Worm (Caenorhabditis elegans) whole organism, L4 larva: ENCODE data around the gene rgs-3.

Source experiments
- F10B5.3 ChIP-seq: sonication (generic microtip); optimal IDR thresholded peaks from 2 replicates; lab custom pipeline; 2016; ENCODE audit warnings: mild to moderate bottlenecking, missing genetic modification characterization, missing compliant biosample characterization
- F44E2.7 ChIP-seq: fragments of 200-800 bp; sonication (Bioruptor generic); IDR thresholded peaks from 2 replicates; pipeline ENCODE4 v2.1.2; 2022; ENCODE audit warnings: missing genetic modification characterization, missing compliant biosample characterization
- F49E8.2 ChIP-seq: sonication (generic microtip); optimal IDR thresholded peaks from 2 replicates; lab custom pipeline; 2016; ENCODE audit warnings: missing compliant biosample characterization, mild to moderate bottlenecking, missing genetic modification characterization, borderline replicate concordance
- T26A8.4 ChIP-seq: fragments of 200-800 bp; sonication (Bioruptor generic); IDR thresholded peaks from 2 replicates; pipeline ENCODE4 v1.3.6; 2022; ENCODE audit warnings: missing genetic modification characterization, missing compliant biosample characterization
- Y48G9A.11 ChIP-seq: fragments of 200-800 bp; sonication (Bioruptor generic); IDR thresholded peaks from 2 replicates; pipeline ENCODE4 v1.3.6; 2022; ENCODE audit warnings: missing genetic modification reagents, missing genetic modification characterization, missing compliant biosample characterization
- Y5F2A.4 ChIP-seq: fragments of 200-800 bp; sonication (Bioruptor generic); optimal IDR thresholded peaks from 2 replicates; lab custom pipeline; 2018; ENCODE audit warnings: mild to moderate bottlenecking, missing genetic modification characterization, missing compliant biosample characterization
- aha-1 ChIP-seq: fragments of 150-350 bp; peaks from one replicate; lab custom pipeline; 2014; ENCODE audit warnings: missing biosample characterization, missing genetic modification characterization
- ceh-28 ChIP-seq: fragments of 150-350 bp; optimal IDR thresholded peaks from 2 replicates; lab custom pipeline; 2014; ENCODE audit warnings: missing biosample characterization, missing genetic modification reagents, missing genetic modification characterization
- ceh-62 ChIP-seq: sonication (generic microtip); optimal IDR thresholded peaks from 2 replicates; lab custom pipeline; 2017; ENCODE audit warnings: missing biosample characterization, missing genetic modification characterization
- cey-2 ChIP-seq: sonication (generic microtip); optimal IDR thresholded peaks from 3 replicates; lab custom pipeline; 2017; ENCODE audit warnings: missing genetic modification characterization, mild to moderate bottlenecking, missing compliant biosample characterization, antibody characterized with exemption, borderline replicate concordance; ENCODE audit not compliant: insufficient read depth
- ctbp-1 ChIP-seq: fragments of 200-800 bp; sonication (Bioruptor generic); IDR thresholded peaks from 2 replicates; pipeline ENCODE4 v1.3.6; 2022; ENCODE audit warnings: missing genetic modification reagents, missing genetic modification characterization, missing compliant biosample characterization
- daf-16 ChIP-seq, 3 experiments: sonication (generic microtip); optimal IDR thresholded peaks; 2 replicates each; lab custom pipeline; 2016 to 2017; ENCODE audit warnings: missing genetic modification characterization in 3 of 3, missing genetic modification reagents in 3 of 3, mild to moderate bottlenecking in 2 of 3, missing compliant biosample characterization in 2 of 3, missing biosample characterization in 1 of 3, moderate library complexity in 1 of 3
- dmd-9 ChIP-seq: fragments of 200-800 bp; sonication (Bioruptor generic); IDR thresholded peaks from 2 replicates; pipeline ENCODE4 v1.3.6; 2022; ENCODE audit warnings: missing genetic modification reagents, missing genetic modification characterization, missing compliant biosample characterization
- dve-1 ChIP-seq: sonication (generic microtip); optimal IDR thresholded peaks from 2 replicates; lab custom pipeline; 2017; ENCODE audit warnings: antibody characterized with exemption, mild to moderate bottlenecking, missing genetic modification characterization, missing compliant biosample characterization; ENCODE audit not compliant: insufficient read depth
- hif-1 ChIP-seq, 2 experiments: sonication (generic microtip); optimal IDR thresholded peaks; 2 replicates each; lab custom pipeline; 2016 to 2017; ENCODE audit warnings: missing compliant biosample characterization in 2 of 2, missing genetic modification characterization in 2 of 2, missing genetic modification reagents in 2 of 2, missing genotype in 2 of 2, mild to moderate bottlenecking in 1 of 2
- hlh-11 ChIP-seq: fragments of 200-800 bp; sonication (Bioruptor generic); optimal IDR thresholded peaks from 2 replicates; lab custom pipeline; 2018; ENCODE audit warnings: mild to moderate bottlenecking, missing genetic modification characterization, missing compliant biosample characterization
- hmg-1.1 ChIP-seq: fragments of 200-800 bp; sonication (Bioruptor generic); IDR thresholded peaks from 2 replicates; pipeline ENCODE4 v1.3.6; 2022; ENCODE audit warnings: missing genetic modification reagents, missing genetic modification characterization, missing compliant biosample characterization
- jun-1 ChIP-seq: fragments of 150-350 bp; optimal IDR thresholded peaks from 2 replicates; lab custom pipeline; 2014; ENCODE audit warnings: missing biosample characterization, missing genetic modification reagents, missing genetic modification characterization
- lin-1 ChIP-seq: fragments of 200-800 bp; sonication (Bioruptor generic); IDR thresholded peaks from 2 replicates; pipeline ENCODE4 v1.3.6; 2022; ENCODE audit warnings: missing genetic modification reagents, missing genetic modification characterization, missing compliant biosample characterization
- lsy-2 ChIP-seq, 2 experiments: fragments of 150-350 bp in 1 of 2; sonication (generic microtip) in 1 of 2; optimal IDR thresholded peaks; 2 replicates each; lab custom pipeline; 2014 to 2017; ENCODE audit warnings: missing biosample characterization in 2 of 2, missing genetic modification characterization in 2 of 2
- madf-5 ChIP-seq, 2 experiments: fragments of 200-800 bp; sonication (Bioruptor generic); IDR thresholded peaks; 2 replicates each; pipeline ENCODE4 v1.3.6; 2022; ENCODE audit warnings: missing compliant biosample characterization in 2 of 2, missing genetic modification characterization in 2 of 2
- madf-9 ChIP-seq: fragments of 200-800 bp; sonication (Bioruptor generic); conservative IDR thresholded peaks from 2 replicates; pipeline ENCODE4 v1.3.6; 2022; ENCODE audit warnings: missing genetic modification reagents, missing genetic modification characterization, missing compliant biosample characterization
- mdt-29 ChIP-seq: fragments of 200-800 bp; sonication (Bioruptor generic); IDR thresholded peaks from 2 replicates; pipeline ENCODE4 v1.3.6; 2022; ENCODE audit warnings: missing genetic modification reagents, missing genetic modification characterization, missing compliant biosample characterization
- mes-2 ChIP-seq: sonication (generic microtip); optimal IDR thresholded peaks from 2 replicates; lab custom pipeline; 2016; ENCODE audit warnings: missing genotype, mild to moderate bottlenecking, missing genetic modification characterization, missing compliant biosample characterization; ENCODE audit not compliant: poor library complexity, severe bottlenecking
- mxl-3 ChIP-seq: fragments of 200-800 bp; sonication (Bioruptor generic); optimal IDR thresholded peaks from 2 replicates; lab custom pipeline; 2018; ENCODE audit warnings: mild to moderate bottlenecking, missing genetic modification characterization, missing compliant biosample characterization
- nhr-10 ChIP-seq: fragments of 150-350 bp; optimal IDR thresholded peaks from 2 replicates; lab custom pipeline; 2014; ENCODE audit warnings: missing biosample characterization, missing genetic modification characterization
- nhr-102 ChIP-seq: sonication (generic microtip); optimal IDR thresholded peaks from 2 replicates; lab custom pipeline; 2016; ENCODE audit warnings: mild to moderate bottlenecking, missing genetic modification characterization, moderate library complexity, missing compliant biosample characterization
- nhr-237 ChIP-seq: sonication (generic microtip); optimal IDR thresholded peaks from 2 replicates; lab custom pipeline; 2017; ENCODE audit warnings: missing biosample characterization, missing genetic modification characterization
- nhr-6 ChIP-seq: fragments of 150-350 bp; optimal IDR thresholded peaks from 2 replicates; lab custom pipeline; 2014; ENCODE audit warnings: missing biosample characterization, missing genetic modification characterization
- nhr-77 ChIP-seq: fragments of 150-350 bp; optimal IDR thresholded peaks from 2 replicates; lab custom pipeline; 2014; ENCODE audit warnings: missing biosample characterization, missing genetic modification characterization
- php-3 ChIP-seq: fragments of 200-800 bp; sonication (Bioruptor generic); IDR thresholded peaks from 2 replicates; pipeline ENCODE4 v1.3.6; 2022; ENCODE audit warnings: missing genetic modification reagents, missing genetic modification characterization, missing compliant biosample characterization
- pqm-1 ChIP-seq: sonication (generic microtip); optimal IDR thresholded peaks from 2 replicates; lab custom pipeline; 2017; ENCODE audit warnings: missing biosample characterization, missing genetic modification characterization
- rbr-2 ChIP-seq: sonication (generic microtip); optimal IDR thresholded peaks from 2 replicates; lab custom pipeline; 2016; ENCODE audit warnings: missing genotype, missing genetic modification characterization, missing compliant biosample characterization
- saeg-2 ChIP-seq: fragments of 200-800 bp; sonication (Bioruptor generic); IDR thresholded peaks from 2 replicates; pipeline ENCODE4 v1.3.6; 2022; ENCODE audit warnings: missing genetic modification reagents, missing genetic modification characterization, missing compliant biosample characterization
- sdz-12 ChIP-seq: fragments of 200-800 bp; sonication (Bioruptor generic); optimal IDR thresholded peaks from 2 replicates; lab custom pipeline; 2018; ENCODE audit warnings: mild to moderate bottlenecking, missing genetic modification characterization, missing compliant biosample characterization
- set-16 ChIP-seq: fragments of 200-800 bp; sonication (Bioruptor generic); IDR thresholded peaks from 2 replicates; pipeline ENCODE4 v1.3.6; 2022; ENCODE audit warnings: missing genetic modification reagents, missing genetic modification characterization, missing compliant biosample characterization
- spr-1 ChIP-seq: sonication (generic microtip); optimal IDR thresholded peaks from 2 replicates; lab custom pipeline; 2016; ENCODE audit warnings: mild to moderate bottlenecking, missing genetic modification characterization, missing compliant biosample characterization
- spr-3 ChIP-seq: fragments of 200-800 bp; sonication (Bioruptor generic); optimal IDR thresholded peaks from 2 replicates; lab custom pipeline; 2018; ENCODE audit warnings: mild to moderate bottlenecking, missing genetic modification characterization, missing compliant biosample characterization
- tra-1 ChIP-seq: fragments of 200-800 bp; sonication (Bioruptor generic); IDR thresholded peaks from 2 replicates; pipeline ENCODE4 v1.3.6; 2022; ENCODE audit warnings: missing genetic modification reagents, missing genetic modification characterization, missing compliant biosample characterization
- unc-130 ChIP-seq: sonication (generic microtip); optimal IDR thresholded peaks from 2 replicates; lab custom pipeline; 2016; ENCODE audit warnings: missing genetic modification reagents, missing genetic modification characterization, missing compliant biosample characterization
- unc-39 ChIP-seq: sonication (generic microtip); optimal IDR thresholded peaks from 2 replicates; lab custom pipeline; 2017; ENCODE audit warnings: missing biosample characterization, missing genetic modification characterization
- vab-7 ChIP-seq: fragments of 200-800 bp; sonication (Bioruptor generic); IDR thresholded peaks from 2 replicates; pipeline ENCODE4 v1.3.6; 2022; ENCODE audit warnings: missing genetic modification reagents, missing genetic modification characterization, missing compliant biosample characterization
- zfp-2 ChIP-seq: sonication (generic microtip); optimal IDR thresholded peaks from 2 replicates; lab custom pipeline; 2016; ENCODE audit warnings: mild to moderate bottlenecking, missing genetic modification characterization, missing compliant biosample characterization
- zip-2 ChIP-seq: fragments of 150-350 bp; optimal IDR thresholded peaks from 2 replicates; lab custom pipeline; 2014; ENCODE audit warnings: missing biosample characterization, missing genetic modification characterization
- ztf-7 ChIP-seq: fragments of 150-350 bp; optimal IDR thresholded peaks from 2 replicates; lab custom pipeline; 2014; ENCODE audit warnings: missing biosample characterization, missing genetic modification characterization

Gene rgs-3

ce11 chrII:6082620-6083019 lies 17.0 kb upstream of the rgs-3 start, which contains the start of gene F21H12.3:
TSS of gene F21H12.3 (plus strand) at chrII:6082920.
- TF ChIP-seq zfp-2 (no peak), rbr-2 (tag; lab: Kevin White, UChicago) (no peak), ctbp-1 (no peak), ceh-62 (tag; lab: Kevin White, UChicago) (no peak), vab-7 (GFP tag; lab: Robert Waterston, UW) (no peak), saeg-2 (GFP tag; lab: Robert Waterston, UW) (no peak), nhr-102 (tag; lab: Kevin White, UChicago) (no peak), hmg-1.1 (GFP tag; lab: Robert Waterston, UW) (no peak), ztf-7 (tag; lab: Kevin White, UChicago) (no peak), mdt-29 (no peak), F49E8.2 (tag; lab: Kevin White, UChicago) (no peak)

- TF ChIP-seq lin-1 (GFP tag; lab: Robert Waterston, UW) (no peak), php-3 (GFP tag; lab: Robert Waterston, UW) (0 out of 2 replicates have a peak, but pooled peaks have one; percentile 15), daf-16 (GFP tag; optimal IDR thresholded peaks at IDR 0.05; lab: Kevin White, UChicago) (no peak), daf-16 (tag; optimal IDR thresholded peaks at IDR 0.05; lab: Kevin White, UChicago) (peak; percentile 35)
These were observed 8.2 kb upstream of the rgs-3 start, which contains the start of the genes fbf-2 and nspg-3 for ce11 chrII:6091380-6091779. TSS of gene fbf-2 (minus strand) at chrII:6091480. TSS of gene nspg-3 (plus strand) at chrII:6091767.

- TF ChIP-seq mes-2 (tag; lab: Kevin White, UChicago), result peak; percentile 97
- TF ChIP-seq vab-7 (GFP tag; lab: Robert Waterston, UW), result no peak
- no peak for TF ChIP-seq nhr-10 (tag; lab: Kevin White, UChicago)
- no peak for TF ChIP-seq zfp-2
- TF ChIP-seq madf-5 (GFP tag; IDR thresholded peaks at IDR 0.05; lab: Robert Waterston, UW), result no peak
- no peak for TF ChIP-seq lin-1 (GFP tag; lab: Robert Waterston, UW)
- no peak for TF ChIP-seq nhr-102 (tag; lab: Kevin White, UChicago)
- TF ChIP-seq hlh-11, result no peak
- no peak for TF ChIP-seq dve-1 (tag; lab: Kevin White, UChicago)
- peak; percentile 61; the same call in 1 of the 2 replicates for TF ChIP-seq madf-9 (GFP tag; lab: Robert Waterston, UW)
- TF ChIP-seq Y48G9A.11 (GFP tag; lab: Robert Waterston, UW), result peak; percentile 30; the same call in 1 of the 2 replicates
- no peak for TF ChIP-seq jun-1 (tag; lab: Kevin White, UChicago)
- TF ChIP-seq Y5F2A.4 (GFP tag; lab: Kevin White, UChicago), result no peak
- peak; percentile 18 for TF ChIP-seq mxl-3 (GFP tag; lab: Kevin White, UChicago)
- TF ChIP-seq spr-3 (GFP tag; lab: Kevin White, UChicago), result no peak
- no peak for TF ChIP-seq ceh-28
- TF ChIP-seq unc-130 (GFP tag; lab: Kevin White, UChicago), result peak; percentile 88
- TF ChIP-seq daf-16 (GFP tag; optimal IDR thresholded peaks at IDR 0.05; lab: Kevin White, UChicago), result peak in 1 of 2 experiments; percentile 61
- peak; percentile 79 for TF ChIP-seq daf-16 (tag; optimal IDR thresholded peaks at IDR 0.05; lab: Kevin White, UChicago)
- no peak for TF ChIP-seq F44E2.7
- TF ChIP-seq mdt-29, result no peak
- no peak for TF ChIP-seq cey-2 (tag; lab: Kevin White, UChicago)
- peak; percentile 56; the same call in 1 of the 2 replicates for TF ChIP-seq dmd-9 (GFP tag; lab: Robert Waterston, UW)
- TF ChIP-seq nhr-6 (tag; lab: Kevin White, UChicago), result no peak
- TF ChIP-seq T26A8.4 (GFP tag; lab: Robert Waterston, UW), result no peak
- no peak for TF ChIP-seq nhr-237 (tag; lab: Kevin White, UChicago)
- TF ChIP-seq hif-1 (tag; optimal IDR thresholded peaks at IDR 0.05; lab: Kevin White, UChicago), result no peak
- TF ChIP-seq F10B5.3 (tag; lab: Kevin White, UChicago), result no peak
- TF ChIP-seq nhr-77 (tag; lab: Kevin White, UChicago), result no peak
- TF ChIP-seq tra-1 (GFP tag; lab: Robert Waterston, UW), result no peak
- TF ChIP-seq zip-2 (tag; lab: Kevin White, UChicago), result no peak
- TF ChIP-seq lsy-2 (tag; optimal IDR thresholded peaks at IDR 0.05; lab: Kevin White, UChicago), result peak in 1 of 2 experiments; percentile 70
- TF ChIP-seq ztf-7 (tag; lab: Kevin White, UChicago), result no peak
- TF ChIP-seq pqm-1, result no peak
- no peak for TF ChIP-seq unc-39 (tag; lab: Kevin White, UChicago)
- peak; percentile 89 for TF ChIP-seq aha-1 (tag; lab: Kevin White, UChicago)
- no peak for TF ChIP-seq set-16 (GFP tag; lab: Robert Waterston, UW)
- TF ChIP-seq hmg-1.1 (GFP tag; lab: Robert Waterston, UW), result no peak
- TF ChIP-seq spr-1 (tag; lab: Kevin White, UChicago), result peak; percentile 4
- no peak for TF ChIP-seq sdz-12 (GFP tag; lab: Kevin White, UChicago)
These were observed 2.2 kb upstream of the rgs-3 start, which contains the start of the genes tpp-2 and rbbp-5 for ce11 chrII:6097441-6097840. TSS of gene tpp-2 (minus strand) at chrII:6097597. TSS of gene rbbp-5 (plus strand) at chrII:6097830.
